Worm (Caenorhabditis elegans): Measurements from ENCODE around the gene Y75B8A.32.

The Y75B8A.32 gene

DNA sequence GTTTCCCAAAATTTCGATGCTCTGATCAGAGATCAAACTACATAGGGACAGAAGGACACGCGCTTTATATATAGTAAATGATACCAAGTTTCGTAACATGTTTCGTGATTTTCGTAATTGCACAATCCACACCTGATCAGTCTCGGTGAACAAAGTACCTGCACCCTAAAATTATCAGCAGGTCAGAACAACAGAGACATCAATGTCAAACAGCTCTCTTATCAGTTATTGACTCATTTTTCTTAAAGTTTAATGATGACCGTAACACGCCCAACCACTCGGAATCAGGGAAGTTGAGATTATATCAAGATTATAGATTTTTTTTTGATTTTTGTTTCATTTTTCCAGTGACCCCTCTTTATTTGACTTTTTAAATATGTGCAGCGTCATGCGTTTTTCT lies 40.9 kb downstream of the Y75B8A.32 start:
- TF ChIP-seq ets-4 (GFP tag; optimal IDR thresholded peaks at IDR 0.05) (no peak), dox-1 (GFP tag; IDR thresholded peaks at IDR 0.05) (peak; percentile 47), nhr-80 (tag; optimal IDR thresholded peaks at IDR 0.05) (peak; percentile 77), sea-2 (GFP tag; IDR thresholded peaks at IDR 0.05) (no peak), ceh-40 (GFP tag; IDR thresholded peaks at IDR 0.05) (no peak), dpff-1 (tag; optimal IDR thresholded peaks at IDR 0.05) (no peak), C17E4.6 (GFP tag; IDR thresholded peaks at IDR 0.05) (no peak), Y56A3A.18 (GFP tag; IDR thresholded peaks at IDR 0.05) (no peak), ceh-100 (GFP tag; IDR thresholded peaks at IDR 0.05) (no peak), tlf-1 (GFP tag; optimal IDR thresholded peaks at IDR 0.05) (no peak), F10E7.11 (tag; optimal IDR thresholded peaks at IDR 0.05) (no peak), snpc-1.3 (tag; optimal IDR thresholded peaks at IDR 0.05; ENCODE audit: insufficient read depth) (no peak), egl-18 (GFP tag; IDR thresholded peaks at IDR 0.05) (no peak), cebp-1 (GFP tag; IDR thresholded peaks at IDR 0.05) (peak; percentile 72), cebp-1 (tag; optimal IDR thresholded peaks at IDR 0.05) (peak; percentile 71), hmg-1.2 (GFP tag; IDR thresholded peaks at IDR 0.05) (no peak), pha-4 (tag; optimal IDR thresholded peaks at IDR 0.05) (no peak), die-1 (tag; optimal IDR thresholded peaks at IDR 0.05) (no peak), nfyb-1 (GFP tag; IDR thresholded peaks at IDR 0.05) (no peak), cebp-2 (GFP tag; IDR thresholded peaks at IDR 0.05) (no peak), unc-62 (GFP tag; optimal IDR thresholded peaks at IDR 0.05) (peak; percentile 75), bed-1 (GFP tag; IDR thresholded peaks at IDR 0.05) (no peak), K12H6.12 (tag; optimal IDR thresholded peaks at IDR 0.05) (no peak), D2030.7 (GFP tag; IDR thresholded peaks at IDR 0.05) (no peak), Y53G8AR.9 (GFP tag; conservative IDR thresholded peaks at IDR 0.05) (no peak), T26A5.8 (tag; optimal IDR thresholded peaks at IDR 0.05) (no peak), tbx-9 (tag; optimal IDR thresholded peaks at IDR 0.05; ENCODE audit: borderline replicate concordance) (no peak)

DNA sequence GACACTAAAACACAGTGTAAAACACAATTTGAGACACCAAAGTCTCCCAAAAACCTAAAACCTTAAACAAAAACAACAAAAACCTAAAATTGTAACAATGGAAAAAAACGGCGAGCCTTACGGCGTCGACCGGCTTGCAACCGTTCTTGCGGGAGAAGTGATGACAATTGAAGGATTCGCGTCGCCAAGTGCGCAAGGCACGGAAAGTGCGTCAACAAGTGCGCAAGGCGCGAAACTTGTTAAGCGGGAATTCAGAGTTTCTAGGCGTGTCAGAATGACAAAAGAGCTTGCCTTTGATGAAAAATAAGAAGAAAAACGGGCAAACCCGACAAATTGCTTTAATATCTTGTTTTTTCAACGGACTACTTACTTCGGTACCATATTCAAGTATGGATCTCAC lies 41.8 kb downstream of the Y75B8A.32 start:
- TF ChIP-seq xnd-1 (tag; optimal IDR thresholded peaks at IDR 0.05) (peak; percentile 60), ceh-91 (GFP tag; IDR thresholded peaks at IDR 0.05) (0 out of 2 replicates have a peak, but pooled peaks have one; percentile 14), ztf-18 (tag; optimal IDR thresholded peaks at IDR 0.05) (peak; percentile 85), madf-8 (GFP tag; conservative IDR thresholded peaks at IDR 0.05) (peak; percentile 66), madf-6 (GFP tag; IDR thresholded peaks at IDR 0.05) (peak; percentile 69), dox-1 (GFP tag; IDR thresholded peaks at IDR 0.05) (0 out of 2 replicates have a peak, but pooled peaks have one; percentile 17)

DNA sequence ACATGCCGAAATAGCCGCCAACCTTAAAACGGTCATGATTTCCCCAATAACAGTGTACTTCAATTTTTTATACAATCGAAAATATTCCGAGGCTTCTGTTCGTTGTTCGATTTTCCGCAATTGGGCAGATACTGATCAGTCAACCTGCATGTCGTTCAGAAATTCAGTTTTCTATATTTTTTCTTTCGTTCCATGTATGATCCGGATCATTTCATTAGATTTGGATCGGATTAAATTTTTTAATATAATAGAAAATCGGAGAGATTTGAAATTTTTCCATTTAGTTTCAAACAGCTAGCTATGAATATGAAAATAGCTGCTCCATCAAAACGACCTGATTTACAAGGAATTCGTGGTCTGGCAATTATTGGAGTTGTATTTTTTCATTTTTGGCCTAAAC lies 43.2 kb downstream of the Y75B8A.32 start, which contains the start of gene Y75B8A.37:
Y75B8A.37 (plus strand) TSS at position 301 of the 400 bp plus-strand sequence.
- TF ChIP-seq dox-1 (GFP tag; IDR thresholded peaks at IDR 0.05), result no peak
- TF ChIP-seq F49E8.2 (tag; optimal IDR thresholded peaks at IDR 0.05; ENCODE audit: insufficient read depth), result no peak
- no peak for TF ChIP-seq sptf-2 (GFP tag; optimal IDR thresholded peaks at IDR 0.05)
- no peak for TF ChIP-seq fkh-3 (tag; optimal IDR thresholded peaks at IDR 0.05)
- TF ChIP-seq hsf-1 (GFP tag; IDR thresholded peaks at IDR 0.05), result no peak
- no peak for TF ChIP-seq K12H6.12 (tag; optimal IDR thresholded peaks at IDR 0.05)

DNA sequence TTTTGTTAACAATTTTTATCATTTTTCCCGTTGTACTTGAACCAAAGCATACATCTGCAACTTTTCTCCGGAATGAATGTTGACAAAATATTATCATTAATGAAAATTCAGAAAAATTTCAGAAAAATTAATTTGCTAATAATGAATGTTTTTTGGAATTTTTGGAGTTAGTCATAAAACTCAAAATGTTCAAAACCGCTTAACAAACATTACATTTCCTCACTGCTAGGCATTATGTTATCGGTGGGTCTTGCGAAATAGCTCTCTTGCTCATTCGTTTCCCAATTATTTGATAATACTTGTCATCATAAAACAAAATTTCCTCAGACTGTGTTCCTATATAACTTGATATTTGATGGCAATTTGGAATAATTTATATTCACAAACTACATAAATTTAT lies 45.5 kb downstream of the Y75B8A.32 start, which contains the start of gene Y75B8A.39:
Y75B8A.39 (plus strand) TSS at position 301 of the 400 bp plus-strand sequence.
- TF ChIP-seq hlh-12 (tag; optimal IDR thresholded peaks at IDR 0.05) (no peak), athp-1 (tag; optimal IDR thresholded peaks at IDR 0.05) (no peak), cebp-1 (GFP tag; IDR thresholded peaks at IDR 0.05) (no peak), cebp-1 (tag; optimal IDR thresholded peaks at IDR 0.05) (peak; percentile 81)
